Worm (Caenorhabditis elegans) whole organism, mixed stage, embryonic: Measurements from ENCODE around the gene lido-13.

Experiments used
- bed-3 ChIP-seq: fragments of 200-800 bp; sonication (Bioruptor generic); optimal IDR thresholded peaks from 3 replicates; lab custom pipeline; 2018; ENCODE audit warnings: mild to moderate bottlenecking, missing genetic modification characterization, moderate library complexity, missing compliant biosample characterization
- ceh-83 ChIP-seq: fragments of 200-800 bp; sonication (Bioruptor generic); optimal IDR thresholded peaks from 2 replicates; lab custom pipeline; 2018; ENCODE audit warnings: mild to moderate bottlenecking, missing genetic modification characterization, missing compliant biosample characterization
- ces-1 ChIP-seq: fragments of 150-350 bp; optimal IDR thresholded peaks from 2 replicates; lab custom pipeline; 2014; ENCODE audit warnings: missing biosample characterization, missing genetic modification reagents, missing genetic modification characterization
- lin-13 ChIP-seq: fragments of 150-350 bp; optimal IDR thresholded peaks from 2 replicates; lab custom pipeline; 2014; ENCODE audit warnings: missing biosample characterization, missing genetic modification characterization
- nhr-12 ChIP-seq: fragments of 150-350 bp; optimal IDR thresholded peaks from 2 replicates; lab custom pipeline; 2014; ENCODE audit warnings: missing biosample characterization, missing genetic modification characterization
- snpc-4 ChIP-seq: fragments of 150-350 bp; optimal IDR thresholded peaks from 2 replicates; lab custom pipeline; 2014; ENCODE audit warnings: missing biosample characterization, missing genetic modification characterization
- unc-62 ChIP-seq: fragments of 150-350 bp; optimal IDR thresholded peaks from 2 replicates; lab custom pipeline; 2014; ENCODE audit warnings: missing biosample characterization, missing genetic modification reagents, missing genetic modification characterization

DNA sequence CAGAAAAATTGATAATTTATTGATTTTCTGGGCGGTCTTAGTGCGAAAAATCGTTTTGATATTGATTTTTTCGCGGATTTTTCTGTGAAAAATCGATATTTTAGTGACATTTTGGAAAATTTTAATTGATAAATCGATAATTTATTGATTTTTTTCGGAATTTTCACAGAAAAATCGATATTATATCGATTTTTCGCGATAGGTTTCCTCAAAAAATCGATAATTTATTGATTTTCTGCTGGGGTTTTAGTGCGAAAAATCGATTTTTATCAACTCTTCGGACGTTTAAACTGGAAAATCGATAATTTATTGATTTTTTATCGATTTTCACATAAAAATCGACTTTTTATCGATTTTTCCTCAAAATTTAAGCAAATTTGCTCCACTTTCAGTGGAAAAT lies 13.3 kb upstream of the lido-13 start:
- TF ChIP-seq lin-13 (tag; lab: Kevin White, UChicago) (no peak), snpc-4 (tag; lab: Kevin White, UChicago) (no peak), nhr-12 (no peak), ceh-83 (GFP tag; lab: Kevin White, UChicago) (no peak), ces-1 (GFP tag; lab: Kevin White, UChicago) (no peak), unc-62 (no peak), bed-3 (GFP tag; lab: Kevin White, UChicago) (no peak)
